Fruit fly (Drosophila melanogaster) whole organism, embryonic: ENCODE measurements around the gene CG11164.

ENCODE experiments used
- Ada2b ChIP-seq: fragments of 200-800 bp; sonication (Bioruptor generic); IDR thresholded peaks from 2 replicates; pipeline ENCODE4 v1.3.6; 2022; ENCODE audit warnings: missing biosample characterization, missing genetic modification characterization
- Atf6 ChIP-seq: fragments of 200-800 bp; sonication (Bioruptor generic); IDR thresholded peaks from 2 replicates; pipeline ENCODE4 v1.3.6; 2022; ENCODE audit warnings: missing biosample characterization, missing genetic modification characterization
- CG10366 ChIP-seq: fragments of 200-800 bp; sonication (Bioruptor generic); IDR thresholded peaks from 2 replicates; pipeline ENCODE4 v1.3.6; 2022; ENCODE audit warnings: missing biosample characterization, missing genetic modification characterization
- CG11398 ChIP-seq: fragments of 200-800 bp; sonication (Bioruptor generic); optimal IDR thresholded peaks from 2 replicates; lab custom pipeline; 2016; ENCODE audit warnings: missing biosample characterization, missing genetic modification characterization
- CG11560 ChIP-seq: fragments of 200-800 bp; sonication (Bioruptor generic); IDR thresholded peaks from 3 replicates; pipeline ENCODE4 v1.3.6; 2022; ENCODE audit warnings: missing biosample characterization, missing genetic modification characterization
- CG12299 ChIP-seq: fragments of 200-800 bp; sonication (Bioruptor generic); optimal IDR thresholded peaks from 2 replicates; lab custom pipeline; 2018; ENCODE audit warnings: missing biosample characterization, mild to moderate bottlenecking, missing genetic modification characterization
- CG13296 ChIP-seq: fragments of 200-800 bp; sonication (Bioruptor generic); optimal IDR thresholded peaks from 3 replicates; lab custom pipeline; 2018; ENCODE audit warnings: missing biosample characterization, mild to moderate bottlenecking, missing genetic modification characterization
- CG13775 ChIP-seq: fragments of 200-800 bp; sonication (Bioruptor generic); optimal IDR thresholded peaks from 3 replicates; lab custom pipeline; 2017; ENCODE audit warnings: missing biosample characterization, mild to moderate bottlenecking, missing genetic modification characterization
- CG14965 ChIP-seq: fragments of 200-800 bp; sonication (Bioruptor generic); optimal IDR thresholded peaks from 2 replicates; lab custom pipeline; 2016; ENCODE audit warnings: missing biosample characterization, missing genetic modification characterization, borderline replicate concordance
- CG1647 ChIP-seq: fragments of 200-800 bp; sonication (Bioruptor generic); optimal IDR thresholded peaks from 3 replicates; lab custom pipeline; 2016; ENCODE audit warnings: missing biosample characterization, missing genetic modification characterization
- CG17568 ChIP-seq: fragments of 200-800 bp; sonication (Bioruptor generic); optimal IDR thresholded peaks from 2 replicates; lab custom pipeline; 2018; ENCODE audit warnings: missing biosample characterization, mild to moderate bottlenecking, missing genetic modification characterization, moderate library complexity
- CG17829 ChIP-seq: fragments of 200-800 bp; optimal IDR thresholded peaks from 2 replicates; lab custom pipeline; 2019; ENCODE audit warnings: missing biosample characterization, mild to moderate bottlenecking, missing genetic modification characterization, moderate library complexity
- CG17912 ChIP-seq: fragments of 200-800 bp; sonication (Bioruptor generic); optimal IDR thresholded peaks from 2 replicates; lab custom pipeline; 2018; ENCODE audit warnings: missing biosample characterization, mild to moderate bottlenecking, missing genetic modification characterization
- CG18764 ChIP-seq: fragments of 200-800 bp; sonication (Bioruptor generic); optimal IDR thresholded peaks from 3 replicates; lab custom pipeline; 2016; ENCODE audit warnings: missing biosample characterization, missing genetic modification characterization
- CG2120 ChIP-seq: fragments of 200-800 bp; sonication (Bioruptor generic); optimal IDR thresholded peaks from 3 replicates; lab custom pipeline; 2016; ENCODE audit warnings: missing biosample characterization, missing genetic modification characterization
- CG2875 ChIP-seq: fragments of 200-800 bp; sonication (Bioruptor generic); optimal IDR thresholded peaks from 2 replicates; lab custom pipeline; 2017; ENCODE audit warnings: missing biosample characterization, mild to moderate bottlenecking, missing genetic modification characterization, missing genetic modification reagents
- CG30403 ChIP-seq: fragments of 200-800 bp; sonication (Bioruptor generic); optimal IDR thresholded peaks from 3 replicates; lab custom pipeline; 2016; ENCODE audit warnings: missing biosample characterization, missing genetic modification characterization
- CG31365 ChIP-seq: fragments of 200-800 bp; sonication (Bioruptor generic); optimal IDR thresholded peaks from 2 replicates; lab custom pipeline; 2018; ENCODE audit warnings: missing biosample characterization, mild to moderate bottlenecking, missing genetic modification characterization
- CG31388 ChIP-seq: fragments of 200-800 bp; sonication (Bioruptor generic); optimal IDR thresholded peaks from 2 replicates; lab custom pipeline; 2016; ENCODE audit warnings: missing biosample characterization, missing genetic modification characterization
- CG4730 ChIP-seq: fragments of 200-800 bp; sonication (Bioruptor generic); IDR thresholded peaks from 2 replicates; pipeline ENCODE4 v1.3.6; 2022; ENCODE audit warnings: missing biosample characterization, missing genetic modification characterization
- CG6254 ChIP-seq: fragments of 200-800 bp; sonication (Bioruptor generic); optimal IDR thresholded peaks from 3 replicates; lab custom pipeline; 2017; ENCODE audit warnings: mild to moderate bottlenecking, missing biosample characterization, missing genetic modification reagents, missing genetic modification characterization
- CG6272 ChIP-seq: fragments of 200-800 bp; sonication (Bioruptor generic); IDR thresholded peaks from 2 replicates; pipeline ENCODE4 v1.3.6; 2022; ENCODE audit warnings: missing biosample characterization, missing genetic modification characterization
- CG6854 ChIP-seq: fragments of 200-800 bp; sonication (Bioruptor generic); optimal IDR thresholded peaks from 3 replicates; lab custom pipeline; 2017; ENCODE audit warnings: missing biosample characterization, mild to moderate bottlenecking, missing genetic modification characterization
- Dfd ChIP-seq, 2 experiments: fragments of >200 bp; optimal IDR thresholded peaks; 2 replicates each; lab custom pipeline; 2017; ENCODE audit warnings: missing biosample characterization in 2 of 2, missing genetic modification characterization in 2 of 2
- Ets65A ChIP-seq: fragments of 200-800 bp; sonication (Bioruptor generic); peaks from one replicate; lab custom pipeline; 2016; ENCODE audit warnings: missing biosample characterization, missing genetic modification characterization
- Fer1 ChIP-seq: fragments of 200-800 bp; sonication (Bioruptor generic); optimal IDR thresholded peaks from 2 replicates; lab custom pipeline; 2017; ENCODE audit warnings: missing biosample characterization, mild to moderate bottlenecking, missing genetic modification characterization
- H15 ChIP-seq: fragments of 200-800 bp; sonication (Bioruptor generic); IDR thresholded peaks from 3 replicates; pipeline ENCODE4 v1.3.6; 2022; ENCODE audit warnings: missing biosample characterization, missing genetic modification characterization
- Hsf ChIP-seq: fragments of 200-800 bp; sonication (Bioruptor generic); optimal IDR thresholded peaks from 3 replicates; lab custom pipeline; 2016; ENCODE audit warnings: missing biosample characterization, missing genetic modification characterization
- Mad ChIP-seq: fragments of 200-800 bp; sonication (Bioruptor generic); optimal IDR thresholded peaks from 2 replicates; lab custom pipeline; 2016; ENCODE audit warnings: missing biosample characterization, missing genetic modification characterization
- Sin3A ChIP-seq: fragments of >200 bp; optimal IDR thresholded peaks from 2 replicates; lab custom pipeline; 2018
- Sry-β ChIP-seq: fragments of 200-800 bp; sonication (Bioruptor generic); optimal IDR thresholded peaks from 2 replicates; lab custom pipeline; 2018; ENCODE audit warnings: missing biosample characterization, mild to moderate bottlenecking, missing genetic modification characterization, moderate library complexity
- Ssrp ChIP-seq: fragments of 200-800 bp; sonication (Bioruptor generic); optimal IDR thresholded peaks from 2 replicates; lab custom pipeline; 2018; ENCODE audit warnings: missing biosample characterization, mild to moderate bottlenecking, missing genetic modification characterization, moderate library complexity
- Stat92E ChIP-seq, 3 experiments: fragments of >200 bp in 2 of 3; fragments of 200-800 bp in 1 of 3; sonication (Bioruptor generic) in 1 of 3; optimal IDR thresholded peaks; 2 replicates each; lab custom pipeline; 2017 to 2019; ENCODE audit warnings: missing biosample characterization in 3 of 3, missing genetic modification characterization in 3 of 3, mild to moderate bottlenecking in 1 of 3, moderate library complexity in 1 of 3
- abd-A ChIP-seq: fragments of 200-800 bp; sonication (Bioruptor generic); optimal IDR thresholded peaks from 3 replicates; lab custom pipeline; 2019; ENCODE audit warnings: missing biosample characterization, mild to moderate bottlenecking, missing genetic modification characterization, moderate library complexity
- az2 ChIP-seq: fragments of 200-800 bp; sonication (Bioruptor generic); optimal IDR thresholded peaks from 3 replicates; lab custom pipeline; 2016; ENCODE audit warnings: missing biosample characterization, missing genetic modification characterization
- corto ChIP-seq: fragments of 200-800 bp; sonication (Bioruptor generic); optimal IDR thresholded peaks from 2 replicates; lab custom pipeline; 2016; ENCODE audit warnings: missing biosample characterization, mild to moderate bottlenecking, missing genetic modification characterization, moderate library complexity
- dimm ChIP-seq: fragments of 200-800 bp; sonication (Bioruptor generic); IDR thresholded peaks from 2 replicates; pipeline ENCODE4 v1.3.6; 2022; ENCODE audit warnings: missing biosample characterization, missing genetic modification characterization
- grau ChIP-seq: fragments of 200-800 bp; optimal IDR thresholded peaks from 3 replicates; lab custom pipeline; 2019; ENCODE audit warnings: missing biosample characterization, mild to moderate bottlenecking, missing genetic modification characterization, moderate library complexity
- insv ChIP-seq, 2 experiments: fragments of 200-800 bp; sonication (Bioruptor generic); optimal IDR thresholded peaks; 3 replicates each; lab custom pipeline; 2016 to 2018; ENCODE audit warnings: missing biosample characterization in 2 of 2, missing genetic modification characterization in 2 of 2
- ken ChIP-seq: fragments of 200-800 bp; sonication (Bioruptor generic); IDR thresholded peaks from 3 replicates; pipeline ENCODE4 v1.3.6; 2022; ENCODE audit warnings: missing biosample characterization, missing genetic modification characterization
- lilli ChIP-seq: fragments of 200-800 bp; sonication (Bioruptor generic); optimal IDR thresholded peaks from 3 replicates; lab custom pipeline; 2016; ENCODE audit warnings: missing biosample characterization, missing genetic modification characterization
- lmd ChIP-seq: fragments of 200-800 bp; sonication (Bioruptor generic); IDR thresholded peaks from 2 replicates; pipeline ENCODE4 v1.3.6; 2022; ENCODE audit warnings: missing biosample characterization, missing genetic modification characterization
- nerfin-1 ChIP-seq: fragments of 200-800 bp; sonication (Bioruptor generic); optimal IDR thresholded peaks from 3 replicates; lab custom pipeline; 2019; ENCODE audit warnings: missing biosample characterization, mild to moderate bottlenecking, missing genetic modification characterization, moderate library complexity
- nerfin-2 ChIP-seq: fragments of 200-800 bp; sonication (Bioruptor generic); IDR thresholded peaks from 2 replicates; pipeline ENCODE4 v1.3.6; 2022; ENCODE audit warnings: missing biosample characterization, missing genetic modification characterization; ENCODE audit not compliant: partially characterized antibody
- phol ChIP-seq: fragments of 200-800 bp; sonication (Bioruptor generic); optimal IDR thresholded peaks from 3 replicates; lab custom pipeline; 2018; ENCODE audit warnings: missing biosample characterization, mild to moderate bottlenecking, missing genetic modification characterization, moderate library complexity
- pita ChIP-seq: fragments of 200-800 bp; sonication (Bioruptor generic); optimal IDR thresholded peaks from 2 replicates; lab custom pipeline; 2017; ENCODE audit warnings: missing biosample characterization, mild to moderate bottlenecking, missing genetic modification characterization
- sd ChIP-seq: fragments of 200-800 bp; sonication (Bioruptor generic); optimal IDR thresholded peaks from 3 replicates; lab custom pipeline; 2018; ENCODE audit warnings: missing biosample characterization, mild to moderate bottlenecking, missing genetic modification characterization, moderate library complexity
- sima ChIP-seq: fragments of 200-800 bp; sonication (Bioruptor generic); optimal IDR thresholded peaks from 2 replicates; lab custom pipeline; 2016; ENCODE audit warnings: missing biosample characterization, missing genetic modification characterization
- sr ChIP-seq: fragments of 200-800 bp; sonication (Bioruptor generic); IDR thresholded peaks from 3 replicates; pipeline ENCODE4 v1.3.6; 2022; ENCODE audit warnings: missing biosample characterization, missing genetic modification characterization
- sug ChIP-seq: fragments of 200-800 bp; optimal IDR thresholded peaks from 2 replicates; lab custom pipeline; 2019; ENCODE audit warnings: missing biosample characterization, mild to moderate bottlenecking, missing genetic modification characterization, moderate library complexity
- zf30C ChIP-seq: fragments of 200-800 bp; sonication (Bioruptor generic); optimal IDR thresholded peaks from 3 replicates; lab custom pipeline; 2018; ENCODE audit warnings: missing biosample characterization, mild to moderate bottlenecking, missing genetic modification characterization

The CG11164 gene

dm6 chrX:13630290-13630900 lies 37.4 kb upstream of the CG11164 start (continued):
- peak; percentile 46 for TF ChIP-seq phol
- TF ChIP-seq CG11560 = no peak
- peak; percentile 19 for TF ChIP-seq Ssrp (tag; lab: Kevin White, UChicago)
- TF ChIP-seq Ada2b = peak; percentile 22; the same call in 1 of the 2 replicates
- TF ChIP-seq CG6254 (GFP tag; lab: Kevin White, UChicago) = no peak
- TF ChIP-seq CG1647 (GFP tag; lab: Kevin White, UChicago) = no peak
- no peak for TF ChIP-seq Dfd (GFP tag; optimal IDR thresholded peaks at IDR 0.05; lab: Kevin White, UChicago)
- TF ChIP-seq lmd (GFP tag; lab: Robert Waterston, UW) = peak; percentile 27; the same call in 1 of the 2 replicates
- TF ChIP-seq Stat92E (GFP tag; optimal IDR thresholded peaks at IDR 0.05; lab: Kevin White, UChicago) = no peak
- TF ChIP-seq CG6272 (GFP tag; lab: Robert Waterston, UW) = no peak
- no peak for TF ChIP-seq Sin3A (lab: Kevin White, UChicago)
- TF ChIP-seq CG6854 = no peak
- TF ChIP-seq zf30C (GFP tag; lab: Kevin White, UChicago) = no peak
- no peak for TF ChIP-seq Sry-β (GFP tag; lab: Kevin White, UChicago)
- TF ChIP-seq insv (GFP tag; optimal IDR thresholded peaks at IDR 0.05; lab: Kevin White, UChicago) = no peak
- no peak for TF ChIP-seq CG13775 (GFP tag; lab: Kevin White, UChicago)
- no peak for TF ChIP-seq CG31388
- no peak for TF ChIP-seq Fer1
- TF ChIP-seq CG13296 (GFP tag; lab: Kevin White, UChicago) = no peak
- peak; percentile 11 for TF ChIP-seq az2
- TF ChIP-seq Atf6 (GFP tag; lab: Robert Waterston, UW) = 0 out of 2 replicates have a peak, but pooled peaks have one; percentile 12
- TF ChIP-seq dimm = no peak
- no peak for TF ChIP-seq nerfin-1 (tag; lab: Kevin White, UChicago)
- no peak for TF ChIP-seq H15 (GFP tag; lab: Robert Waterston, UW)
- no peak for TF ChIP-seq sd
- no peak for TF ChIP-seq CG14965 (GFP tag; lab: Kevin White, UChicago)
- TF ChIP-seq Hsf (GFP tag; lab: Kevin White, UChicago) = peak; percentile 7
- TF ChIP-seq grau (tag; lab: Kevin White, UChicago) = peak; percentile 14
- no peak for TF ChIP-seq abd-A (tag; lab: Kevin White, UChicago)
- TF ChIP-seq CG18764 (GFP tag; lab: Kevin White, UChicago) = no peak
- TF ChIP-seq CG17829 (tag; lab: Kevin White, UChicago) = peak; percentile 10
- no peak for TF ChIP-seq nerfin-2 (GFP tag; lab: Robert Waterston, UW)
- peak; percentile 8 for TF ChIP-seq CG2875 (GFP tag; lab: Kevin White, UChicago)
- TF ChIP-seq CG17912 (GFP tag; lab: Kevin White, UChicago) = no peak
- no peak for TF ChIP-seq CG10366 (GFP tag; lab: Robert Waterston, UW)
- TF ChIP-seq corto (GFP tag; lab: Kevin White, UChicago) = no peak
- TF ChIP-seq Ets65A (GFP tag; lab: Kevin White, UChicago) = peak; percentile 73
- TF ChIP-seq sug (tag; lab: Kevin White, UChicago) = no peak
- TF ChIP-seq CG4730 (GFP tag; lab: Robert Waterston, UW) = 0 out of 2 replicates have a peak, but pooled peaks have one; percentile 10
- no peak for TF ChIP-seq CG17568 (GFP tag; lab: Kevin White, UChicago)
- TF ChIP-seq lilli = peak; percentile 20
- TF ChIP-seq CG31365 (tag; lab: Kevin White, UChicago) = no peak
- peak; percentile 35 for TF ChIP-seq CG30403 (GFP tag; lab: Kevin White, UChicago)
- TF ChIP-seq ken (GFP tag; lab: Robert Waterston, UW) = no peak
- TF ChIP-seq CG11398 (GFP tag; lab: Kevin White, UChicago) = no peak
- no peak for TF ChIP-seq sr (GFP tag; lab: Robert Waterston, UW)
- TF ChIP-seq CG2120 (GFP tag; lab: Kevin White, UChicago) = peak; percentile 24
- no peak for TF ChIP-seq pita
- no peak for TF ChIP-seq CG12299 (tag; lab: Kevin White, UChicago)
- TF ChIP-seq Mad (GFP tag; lab: Kevin White, UChicago) = no peak
- TF ChIP-seq sima = no peak
